Fruit fly (Drosophila melanogaster): ENCODE data around the gene CG13358.

CG13358 gene

dm6 chrX:796397-796989, 8.2 kb downstream of the CG13358 start (continued):
- TF ChIP-seq stwl (tag; optimal IDR thresholded peaks at IDR 0.05) (no peak), CG11085 (GFP tag; IDR thresholded peaks at IDR 0.05) (no peak), klu (GFP tag; IDR thresholded peaks at IDR 0.05) (no peak), Sox102F (GFP tag; optimal IDR thresholded peaks at IDR 0.05) (no peak), sug (tag; optimal IDR thresholded peaks at IDR 0.05) (peak; percentile 41), lbe (GFP tag; optimal IDR thresholded peaks at IDR 0.05) (peak; percentile 46), CG12236 (GFP tag; optimal IDR thresholded peaks at IDR 0.05) (no peak), sens-2 (GFP tag; IDR thresholded peaks at IDR 0.05) (no peak), cato (GFP tag; optimal IDR thresholded peaks at IDR 0.05; ENCODE audit: borderline replicate concordance) (no peak), CG8089 (GFP tag; optimal IDR thresholded peaks at IDR 0.05) (no peak), vvl (GFP tag; IDR thresholded peaks at IDR 0.05) (peak; percentile 46), CG8944 (GFP tag; optimal IDR thresholded peaks at IDR 0.05) (no peak), Bgb (GFP tag; IDR thresholded peaks at IDR 0.05; ENCODE audit: partially characterized antibody) (peak; percentile 95), Dfd (GFP tag; optimal IDR thresholded peaks at IDR 0.05) (no peak), CG12104 (GFP tag; optimal IDR thresholded peaks at IDR 0.05) (no peak), CG11696 (GFP tag; IDR thresholded peaks at IDR 0.05) (no peak), CG8478 (optimal IDR thresholded peaks at IDR 0.05) (no peak), pan (optimal IDR thresholded peaks at IDR 0.05) (no peak), pan (GFP tag; optimal IDR thresholded peaks at IDR 0.05 in 1 of 2, IDR thresholded peaks at IDR 0.05 in 1 of 2) (no peak), CG7987 (GFP tag; optimal IDR thresholded peaks at IDR 0.05) (peak; percentile 44), Hr3 (GFP tag; optimal IDR thresholded peaks at IDR 0.05) (no peak), esg (GFP tag; conservative IDR thresholded peaks at IDR 0.05) (no peak), ci (GFP tag; IDR thresholded peaks at IDR 0.05) (no peak), CG1603 (tag; optimal IDR thresholded peaks at IDR 0.05) (peak; percentile 11), CG10274 (GFP tag; optimal IDR thresholded peaks at IDR 0.05) (no peak), Pdp1 (GFP tag; optimal IDR thresholded peaks at IDR 0.05) (peak in 1 of 2 experiments; percentile 90), ATbp (GFP tag; optimal IDR thresholded peaks at IDR 0.05) (no peak), rib (GFP tag; IDR thresholded peaks at IDR 0.05) (peak; percentile 46; the same call in 1 of the 2 replicates), emc (GFP tag; optimal IDR thresholded peaks at IDR 0.05) (no peak), C15 (GFP tag; IDR thresholded peaks at IDR 0.05) (no peak), CG14710 (tag; optimal IDR thresholded peaks at IDR 0.05) (peak; percentile 60), Doc3 (GFP tag; IDR thresholded peaks at IDR 0.05; ENCODE audit: partially characterized antibody) (peak; percentile 99), btn (GFP tag; optimal IDR thresholded peaks at IDR 0.05) (no peak), gfzf (GFP tag; optimal IDR thresholded peaks at IDR 0.05) (no peak), ems (GFP tag; optimal IDR thresholded peaks at IDR 0.05) (no peak), psq (GFP tag; optimal IDR thresholded peaks at IDR 0.05) (no peak), CG3163 (GFP tag; optimal IDR thresholded peaks at IDR 0.05) (no peak), CG30020 (tag; optimal IDR thresholded peaks at IDR 0.05) (no peak), B-H2 (GFP tag; optimal IDR thresholded peaks at IDR 0.05) (peak; percentile 47), CG7372 (GFP tag; IDR thresholded peaks at IDR 0.05) (no peak), zen2 (GFP tag; IDR thresholded peaks at IDR 0.05; ENCODE audit: partially characterized antibody) (peak; percentile 98), CG6854 (GFP tag; optimal IDR thresholded peaks at IDR 0.05) (no peak), Atf-2 (GFP tag; optimal IDR thresholded peaks at IDR 0.05) (no peak), grau (tag; optimal IDR thresholded peaks at IDR 0.05) (peak; percentile 22), bcd (GFP tag; optimal IDR thresholded peaks at IDR 0.05) (no peak), CG6813 (GFP tag; optimal IDR thresholded peaks at IDR 0.05) (no peak), mld (GFP tag; IDR thresholded peaks at IDR 0.05; ENCODE audit: partially characterized antibody) (peak; percentile 96), ranshi (GFP tag; IDR thresholded peaks at IDR 0.05) (0 out of 2 replicates have a peak, but pooled peaks have one; percentile 15), D19A (tag; optimal IDR thresholded peaks at IDR 0.05) (no peak), zf30C (GFP tag; optimal IDR thresholded peaks at IDR 0.05) (no peak), CG14860 (GFP tag; IDR thresholded peaks at IDR 0.05; ENCODE audit: partially characterized antibody) (peak; percentile 93)

Measured in whole organism, embryonic.